Fruit fly (Drosophila melanogaster): ENCODE results near the gene OXA1L.

The OXA1L gene

dm6 chr3L:10855419-10856213, 30.7 kb downstream of the OXA1L start (continued):
- peak; percentile 67 for TF ChIP-seq z (GFP tag; IDR thresholded peaks at IDR 0.05)
- TF ChIP-seq Neu2 (GFP tag; optimal IDR thresholded peaks at IDR 0.05; ENCODE audit: borderline replicate concordance) = no peak
- no peak for TF ChIP-seq Atf-2 (GFP tag; optimal IDR thresholded peaks at IDR 0.05)
- TF ChIP-seq ara (GFP tag; IDR thresholded peaks at IDR 0.05) = peak; percentile 81
- TF ChIP-seq TFAM (GFP tag; optimal IDR thresholded peaks at IDR 0.05) = no peak
- peak; percentile 90 for TF ChIP-seq CG17361 (GFP tag; IDR thresholded peaks at IDR 0.05)
- no peak for TF ChIP-seq Bgb (GFP tag; IDR thresholded peaks at IDR 0.05; ENCODE audit: partially characterized antibody)
- TF ChIP-seq CG2129 (GFP tag; IDR thresholded peaks at IDR 0.05; ENCODE audit: partially characterized antibody) = no peak
- TF ChIP-seq CG14667 (GFP tag; IDR thresholded peaks at IDR 0.05) = no peak; the same call in 1 of the 2 replicates
- peak; percentile 48 for TF ChIP-seq CG4360 (GFP tag; IDR thresholded peaks at IDR 0.05)
- peak; percentile 76 for TF ChIP-seq Vsx1 (GFP tag; optimal IDR thresholded peaks at IDR 0.05)
- peak; percentile 54; the same call in 1 of the 2 replicates for TF ChIP-seq CG17612 (GFP tag; IDR thresholded peaks at IDR 0.05)
- peak; percentile 4 for TF ChIP-seq Hey (tag; optimal IDR thresholded peaks at IDR 0.05)
- peak; percentile 94 for TF ChIP-seq CG12391 (tag; optimal IDR thresholded peaks at IDR 0.05)
- peak; percentile 71 for TF ChIP-seq CrebB (tag; optimal IDR thresholded peaks at IDR 0.05)
- peak; percentile 81 for TF ChIP-seq CG8359 (GFP tag; optimal IDR thresholded peaks at IDR 0.05; ENCODE audit: borderline replicate concordance)
- no peak; the same call in none of the 2 replicates for TF ChIP-seq CG11085 (GFP tag; IDR thresholded peaks at IDR 0.05)
- no peak for TF ChIP-seq dm (GFP tag; optimal IDR thresholded peaks at IDR 0.05)
- TF ChIP-seq CG18476 (GFP tag; optimal IDR thresholded peaks at IDR 0.05) = peak; percentile 65
- no peak for TF ChIP-seq CG3163 (GFP tag; optimal IDR thresholded peaks at IDR 0.05)
- TF ChIP-seq HLHmδ (GFP tag; optimal IDR thresholded peaks at IDR 0.05) = no peak
- peak; percentile 32 for TF ChIP-seq CG9609 (GFP tag; optimal IDR thresholded peaks at IDR 0.05)
- TF ChIP-seq sima (GFP tag; optimal IDR thresholded peaks at IDR 0.05) = no peak
- TF ChIP-seq NK7.1 (GFP tag; optimal IDR thresholded peaks at IDR 0.05) = no peak
- no peak for TF ChIP-seq Side (GFP tag; optimal IDR thresholded peaks at IDR 0.05)
- TF ChIP-seq CG8944 (GFP tag; optimal IDR thresholded peaks at IDR 0.05) = no peak
- no peak for TF ChIP-seq her (GFP tag; optimal IDR thresholded peaks at IDR 0.05)
- TF ChIP-seq Sin3A (optimal IDR thresholded peaks at IDR 0.05) = no peak
- TF ChIP-seq hb (GFP tag; IDR thresholded peaks at IDR 0.05; ENCODE audit: partially characterized antibody) = no peak
- peak; percentile 34 for TF ChIP-seq bab2 (GFP tag; optimal IDR thresholded peaks at IDR 0.05)
- peak; percentile 86 for TF ChIP-seq CG11093 (GFP tag; IDR thresholded peaks at IDR 0.05)
- TF ChIP-seq pita (GFP tag; optimal IDR thresholded peaks at IDR 0.05) = no peak
- TF ChIP-seq CG9727 (GFP tag; optimal IDR thresholded peaks at IDR 0.05) = peak; percentile 94
- no peak for TF ChIP-seq CG9797 (GFP tag; optimal IDR thresholded peaks at IDR 0.05)
- TF ChIP-seq chinmo (GFP tag; IDR thresholded peaks at IDR 0.05; ENCODE audit: partially characterized antibody) = peak; percentile 64; the same call in 2 of the 4 replicates
- TF ChIP-seq stwl (tag; optimal IDR thresholded peaks at IDR 0.05) = peak; percentile 43
- TF ChIP-seq Dfd (GFP tag; optimal IDR thresholded peaks at IDR 0.05) = no peak
- peak; percentile 79 for TF ChIP-seq danr (GFP tag; IDR thresholded peaks at IDR 0.05)
- no peak for TF ChIP-seq unc-4 (GFP tag; IDR thresholded peaks at IDR 0.05; ENCODE audit: partially characterized antibody)
- TF ChIP-seq CG17912 (GFP tag; optimal IDR thresholded peaks at IDR 0.05) = peak; percentile 0
- TF ChIP-seq ranshi (GFP tag; IDR thresholded peaks at IDR 0.05) = peak; percentile 81
- TF ChIP-seq lilli (GFP tag; optimal IDR thresholded peaks at IDR 0.05) = peak; percentile 61
- TF ChIP-seq Spps (tag; optimal IDR thresholded peaks at IDR 0.05) = peak; percentile 83
- TF ChIP-seq Lpt (GFP tag; optimal IDR thresholded peaks at IDR 0.05) = peak; percentile 54
- TF ChIP-seq pan (optimal IDR thresholded peaks at IDR 0.05) = no peak
- TF ChIP-seq pan (GFP tag; optimal IDR thresholded peaks at IDR 0.05 in 1 of 2, IDR thresholded peaks at IDR 0.05 in 1 of 2) = peak in 1 of 2 experiments; percentile 90
- TF ChIP-seq CG10431 (GFP tag; optimal IDR thresholded peaks at IDR 0.05) = peak; percentile 54
- no peak for TF ChIP-seq toy (GFP tag; IDR thresholded peaks at IDR 0.05)
- no peak for TF ChIP-seq mirr (GFP tag; optimal IDR thresholded peaks at IDR 0.05)
- TF ChIP-seq CG33213 (GFP tag; optimal IDR thresholded peaks at IDR 0.05) = no peak
